Worm (Caenorhabditis elegans): Measurements from ENCODE around the gene lron-5.

- TF ChIP-seq klf-2 (GFP tag; conservative IDR thresholded peaks at IDR 0.05) = no peak
- no peak for TF ChIP-seq ref-1 (GFP tag; conservative IDR thresholded peaks at IDR 0.05)
These were observed 24.5 kb downstream of the lron-5 start for ce11 chrIII:4647341-4647740.
